Fruit fly (Drosophila melanogaster) whole organism, pupa: ENCODE data around the gene GstZ1.

Experiments
- CG34367 ChIP-seq: fragments of 200-800 bp; sonication (Bioruptor generic); optimal IDR thresholded peaks from 2 replicates; lab custom pipeline; 2018; ENCODE audit warnings: missing biosample characterization, mild to moderate bottlenecking, missing genetic modification characterization
- CG8159 ChIP-seq: fragments of 200-800 bp; sonication (Bioruptor generic); optimal IDR thresholded peaks from 3 replicates; lab custom pipeline; 2018; ENCODE audit warnings: missing biosample characterization, mild to moderate bottlenecking, missing genetic modification characterization, moderate library complexity
- EcR ChIP-seq: fragments of 200-800 bp; sonication (Bioruptor generic); optimal IDR thresholded peaks from 3 replicates; lab custom pipeline; 2019; ENCODE audit warnings: missing biosample characterization, missing genetic modification characterization, mild to moderate bottlenecking, moderate library complexity, missing genetic modification reagents

DNA sequence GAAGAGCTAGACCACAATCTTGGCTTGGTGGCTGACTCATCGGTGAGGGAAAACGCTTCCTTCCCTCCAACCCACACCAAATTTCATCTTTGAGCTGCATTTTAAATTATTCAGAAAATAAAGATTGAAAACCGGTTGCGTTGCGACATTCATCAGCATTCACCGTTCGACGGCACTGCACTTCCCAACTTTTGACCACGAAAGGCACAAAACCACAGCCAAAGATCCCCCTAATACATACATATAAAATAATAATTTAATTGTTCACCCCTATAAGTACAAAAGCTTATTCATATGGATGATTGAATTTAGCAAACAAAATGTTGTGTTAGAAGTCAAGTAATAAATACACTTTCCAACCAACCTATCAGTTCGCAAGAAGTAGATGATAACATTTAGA, 42.9 kb upstream of the GstZ1 start:
- no peak for TF ChIP-seq EcR
- TF ChIP-seq CG8159 (tag; lab: Kevin White, UChicago), result no peak
- TF ChIP-seq CG34367 (tag; lab: Kevin White, UChicago), result no peak
